Fruit fly (Drosophila melanogaster): Measurements from ENCODE around the gene CG7600.

Gene CG7600

dm6 chr3L:11251721-11252423 is 41.3 kb downstream of the CG7600 start, which contains the start of gene scyl (continued):
- TF ChIP-seq PHDP (tag; optimal IDR thresholded peaks at IDR 0.05) (peak; percentile 61), CG1647 (GFP tag; optimal IDR thresholded peaks at IDR 0.05) (peak; percentile 33), CG30403 (GFP tag; optimal IDR thresholded peaks at IDR 0.05) (no peak), Gsc (GFP tag; IDR thresholded peaks at IDR 0.05) (no peak), Nf-YC (tag; optimal IDR thresholded peaks at IDR 0.05) (peak; percentile 45), Deaf1 (tag; optimal IDR thresholded peaks at IDR 0.05) (peak; percentile 76), slbo (GFP tag; IDR thresholded peaks at IDR 0.05) (peak; percentile 58; the same call in 1 of the 2 replicates), onecut (GFP tag; IDR thresholded peaks at IDR 0.05) (peak; percentile 55), hkb (optimal IDR thresholded peaks at IDR 0.05) (no peak), hkb (GFP tag; IDR thresholded peaks at IDR 0.05) (peak; percentile 72), dm (GFP tag; optimal IDR thresholded peaks at IDR 0.05) (peak; percentile 26), CG3995 (GFP tag; optimal IDR thresholded peaks at IDR 0.05) (no peak), Dip3 (GFP tag; optimal IDR thresholded peaks at IDR 0.05) (peak; percentile 15), CG17385 (GFP tag; optimal IDR thresholded peaks at IDR 0.05) (peak; percentile 79), CG16813 (GFP tag; IDR thresholded peaks at IDR 0.05; ENCODE audit: partially characterized antibody) (no peak; the same call in 2 of the 3 replicates), klu (GFP tag; IDR thresholded peaks at IDR 0.05) (no peak), Fer1 (GFP tag; optimal IDR thresholded peaks at IDR 0.05) (peak; percentile 69), pan (optimal IDR thresholded peaks at IDR 0.05) (no peak), pan (GFP tag; optimal IDR thresholded peaks at IDR 0.05 in 1 of 2, IDR thresholded peaks at IDR 0.05 in 1 of 2) (peak in 1 of 2 experiments; percentile 69), CG5180 (GFP tag; optimal IDR thresholded peaks at IDR 0.05) (peak; percentile 67), p53 (GFP tag; optimal IDR thresholded peaks at IDR 0.05) (peak; percentile 59), sr (GFP tag; IDR thresholded peaks at IDR 0.05) (peak; percentile 60; the same call in 2 of the 3 replicates), ato (GFP tag; IDR thresholded peaks at IDR 0.05; ENCODE audit: partially characterized antibody) (peak; percentile 72)

DNA sequence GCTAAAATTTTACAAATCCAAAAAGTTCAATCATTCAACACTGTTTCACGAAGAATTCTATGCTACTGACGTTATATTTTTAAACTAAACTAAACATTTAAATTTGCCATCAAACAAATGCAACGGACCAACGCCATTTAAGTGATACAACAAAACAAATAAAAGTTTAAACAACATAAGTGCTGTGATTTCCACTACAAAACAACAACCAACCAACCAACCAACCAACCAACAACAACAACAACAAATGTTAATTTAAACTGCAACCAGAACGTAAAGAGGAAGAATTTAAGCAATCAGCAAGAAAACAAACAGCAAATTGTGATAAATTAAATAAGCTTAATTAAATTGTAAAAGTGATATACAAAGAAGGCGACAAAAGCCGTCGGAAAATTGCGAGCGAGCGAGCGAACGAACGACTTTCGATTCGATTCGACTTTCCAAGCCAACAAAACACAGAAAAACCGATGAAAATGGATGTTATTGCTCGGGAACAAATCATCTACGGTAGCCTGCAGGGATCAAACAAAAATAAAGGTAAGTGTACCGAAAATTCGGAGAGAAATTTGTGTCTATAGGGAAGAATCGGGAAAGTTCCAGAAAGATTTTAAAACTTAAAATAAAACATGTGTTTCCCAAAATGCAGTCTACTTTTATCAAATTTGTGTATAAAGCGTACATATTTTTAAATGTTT is 42.0 kb downstream of the CG7600 start:
- TF ChIP-seq Ssrp (tag; optimal IDR thresholded peaks at IDR 0.05): peak; percentile 40
- TF ChIP-seq CG13775 (GFP tag; optimal IDR thresholded peaks at IDR 0.05): peak; percentile 26
- TF ChIP-seq fd64A (GFP tag; optimal IDR thresholded peaks at IDR 0.05): no peak
- 0 out of 2 replicates have a peak, but pooled peaks have one; percentile 35 for TF ChIP-seq sob (GFP tag; IDR thresholded peaks at IDR 0.05)
- TF ChIP-seq stwl (tag; optimal IDR thresholded peaks at IDR 0.05): no peak
- peak; percentile 48 for TF ChIP-seq CG8924 (tag; optimal IDR thresholded peaks at IDR 0.05)
- peak; percentile 56; the same call in 1 of the 2 replicates for TF ChIP-seq CG9932 (GFP tag; IDR thresholded peaks at IDR 0.05)
- TF ChIP-seq Atf6 (GFP tag; IDR thresholded peaks at IDR 0.05): peak; percentile 48; the same call in 1 of the 2 replicates
- TF ChIP-seq CG34422 (GFP tag; IDR thresholded peaks at IDR 0.05): 0 out of 3 replicates have a peak, but pooled peaks have one; percentile 0
- TF ChIP-seq eve (GFP tag; optimal IDR thresholded peaks at IDR 0.05): peak in 1 of 2 experiments; percentile 79
- no peak for TF ChIP-seq Sin3A (optimal IDR thresholded peaks at IDR 0.05)
- peak; percentile 8 for TF ChIP-seq phol (tag; optimal IDR thresholded peaks at IDR 0.05)
- no peak for TF ChIP-seq CG2120 (GFP tag; optimal IDR thresholded peaks at IDR 0.05)
- 0 out of 2 replicates have a peak, but pooled peaks have one; percentile 1 for TF ChIP-seq CG31224 (GFP tag; IDR thresholded peaks at IDR 0.05)
- peak; percentile 64; the same call in 1 of the 3 replicates for TF ChIP-seq Dbx (GFP tag; IDR thresholded peaks at IDR 0.05)
- TF ChIP-seq Ets65A (GFP tag): peak; percentile 86
- peak; percentile 4 for TF ChIP-seq pnt (GFP tag; optimal IDR thresholded peaks at IDR 0.05)
- TF ChIP-seq D19A (tag; optimal IDR thresholded peaks at IDR 0.05): peak; percentile 61
- 0 out of 3 replicates have a peak, but pooled peaks have one; percentile 47 for TF ChIP-seq ci (GFP tag; IDR thresholded peaks at IDR 0.05)
- peak; percentile 0 for TF ChIP-seq dmrt11E (tag; optimal IDR thresholded peaks at IDR 0.05)
- TF ChIP-seq CG32532 (GFP tag; IDR thresholded peaks at IDR 0.05): peak; percentile 3; the same call in 1 of the 2 replicates
- TF ChIP-seq CG11085 (GFP tag; IDR thresholded peaks at IDR 0.05): 0 out of 2 replicates have a peak, but pooled peaks have one; percentile 41
- TF ChIP-seq CG32767 (GFP tag; IDR thresholded peaks at IDR 0.05): 0 out of 2 replicates have a peak, but pooled peaks have one; percentile 11
- peak; percentile 78 for TF ChIP-seq sens (GFP tag)
- TF ChIP-seq CG12391 (tag; optimal IDR thresholded peaks at IDR 0.05): no peak
- TF ChIP-seq Sox100B (GFP tag; optimal IDR thresholded peaks at IDR 0.05): peak; percentile 0
- peak; percentile 21 for TF ChIP-seq CG12104 (GFP tag; optimal IDR thresholded peaks at IDR 0.05)
